Fruit fly (Drosophila melanogaster): ENCODE results near the gene CG43680.

Gene CG43680

DNA sequence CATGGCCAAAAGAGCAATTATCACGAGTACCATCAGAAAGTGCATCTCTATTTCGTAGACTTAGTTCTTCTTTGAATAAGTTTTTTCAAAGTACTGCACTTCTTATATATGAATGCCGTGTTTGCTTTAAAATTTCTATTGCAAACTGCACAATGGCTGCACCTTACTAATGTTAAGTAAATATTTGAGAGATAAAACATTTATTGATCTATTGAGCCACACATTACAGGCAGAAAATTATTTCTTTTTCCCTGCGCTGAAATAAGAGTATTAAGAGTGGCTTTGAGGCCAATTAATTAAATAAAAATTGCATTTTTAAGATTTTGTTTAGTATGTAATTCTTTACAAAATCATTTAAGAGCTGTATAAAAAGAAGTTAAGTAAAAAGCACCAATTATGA lies at the start of gene CG43680:
Gene CG43680, minus strand, starts transcription at position 101 of the 400 bp plus-strand sequence.
- TF ChIP-seq Eip93F (GFP tag; optimal IDR thresholded peaks at IDR 0.05) (no peak), Hr38 (GFP tag; optimal IDR thresholded peaks at IDR 0.05) (no peak), achi (GFP tag; optimal IDR thresholded peaks at IDR 0.05) (no peak), svp (GFP tag) (no peak), topi (GFP tag; optimal IDR thresholded peaks at IDR 0.05) (no peak), dsx (GFP tag; optimal IDR thresholded peaks at IDR 0.05; ENCODE audit: poor library complexity, severe bottlenecking) (no peak), CG6808 (GFP tag; optimal IDR thresholded peaks at IDR 0.05) (no peak), CG15336 (GFP tag; IDR thresholded peaks at IDR 0.05) (no peak), Ets21C (GFP tag; optimal IDR thresholded peaks at IDR 0.05) (no peak), CG16779 (tag; optimal IDR thresholded peaks at IDR 0.05) (no peak)

DNA sequence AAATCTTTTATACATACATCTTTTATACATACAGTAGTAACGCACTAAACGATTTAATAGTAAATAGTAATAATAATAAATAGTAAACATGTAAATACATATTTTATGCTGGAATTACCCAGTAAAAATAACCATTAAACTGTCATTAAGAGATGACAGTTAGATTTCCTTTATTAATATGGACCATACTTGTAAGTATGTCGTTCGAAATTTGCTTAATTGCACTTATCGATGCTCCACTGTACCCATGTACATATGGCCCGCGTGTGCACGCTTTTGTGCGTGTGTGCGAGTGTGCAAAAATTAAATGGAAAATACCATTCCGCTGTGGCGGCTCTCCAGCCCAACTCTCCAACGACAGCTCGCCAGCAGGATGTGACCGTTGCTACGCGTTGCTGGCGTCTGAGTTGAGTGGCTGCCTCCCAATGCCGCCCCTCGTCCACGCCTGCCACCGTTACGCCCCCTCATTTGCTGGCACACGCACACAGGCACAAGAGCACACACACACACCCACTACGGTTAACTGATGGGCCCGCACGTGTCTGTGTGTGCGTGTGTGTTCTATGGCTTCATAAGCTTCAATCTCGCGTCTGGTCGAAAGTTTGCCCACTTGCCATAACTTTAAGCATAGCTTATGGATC lies 49.6 kb upstream of the CG43680 start:
- TF ChIP-seq CG9139 (GFP tag; optimal IDR thresholded peaks at IDR 0.05) (no peak), spab (GFP tag; optimal IDR thresholded peaks at IDR 0.05) (peak; percentile 28), CG3919 (GFP tag; optimal IDR thresholded peaks at IDR 0.05) (peak; percentile 48), CG3032 (tag; optimal IDR thresholded peaks at IDR 0.05) (peak; percentile 57), svp (GFP tag) (peak; percentile 46), achi (GFP tag; optimal IDR thresholded peaks at IDR 0.05) (peak; percentile 5), Hr38 (GFP tag; optimal IDR thresholded peaks at IDR 0.05) (no peak), Gug (GFP tag; IDR thresholded peaks at IDR 0.05) (0 out of 2 replicates have a peak, but pooled peaks have one; percentile 15), Hr4 (GFP tag; optimal IDR thresholded peaks at IDR 0.05) (peak; percentile 7), Eip93F (GFP tag; optimal IDR thresholded peaks at IDR 0.05) (no peak), acj6 (GFP tag; optimal IDR thresholded peaks at IDR 0.05) (peak; percentile 27), Blimp-1 (GFP tag; optimal IDR thresholded peaks at IDR 0.05) (no peak), fd59A (GFP tag; optimal IDR thresholded peaks at IDR 0.05) (no peak), dsx (GFP tag; optimal IDR thresholded peaks at IDR 0.05; ENCODE audit: poor library complexity, severe bottlenecking) (peak; percentile 43), topi (GFP tag; optimal IDR thresholded peaks at IDR 0.05) (peak; percentile 14), ss (GFP tag; optimal IDR thresholded peaks at IDR 0.05) (peak; percentile 38 to 56), CG15336 (GFP tag; IDR thresholded peaks at IDR 0.05) (no peak), OdsH (GFP tag; optimal IDR thresholded peaks at IDR 0.05) (peak; percentile 22), CG4318 (GFP tag; optimal IDR thresholded peaks at IDR 0.05) (peak; percentile 6), CG6792 (GFP tag; optimal IDR thresholded peaks at IDR 0.05) (no peak), CG8319 (GFP tag; optimal IDR thresholded peaks at IDR 0.05) (no peak), pdm3 (GFP tag; optimal IDR thresholded peaks at IDR 0.05) (no peak), Hr39 (GFP tag; optimal IDR thresholded peaks at IDR 0.05) (peak; percentile 17), Lpt (GFP tag; optimal IDR thresholded peaks at IDR 0.05) (no peak), Met (GFP tag; optimal IDR thresholded peaks at IDR 0.05) (no peak), Ets21C (GFP tag; optimal IDR thresholded peaks at IDR 0.05) (no peak), fkh (GFP tag; optimal IDR thresholded peaks at IDR 0.05) (no peak), eg (GFP tag; IDR thresholded peaks at IDR 0.05) (0 out of 3 replicates have a peak, but pooled peaks have one; percentile 47), lz (GFP tag; optimal IDR thresholded peaks at IDR 0.05) (no peak), CG6276 (GFP tag; optimal IDR thresholded peaks at IDR 0.05) (peak; percentile 4), CG10631 (GFP tag; optimal IDR thresholded peaks at IDR 0.05) (peak; percentile 17), CG8632 (GFP tag; optimal IDR thresholded peaks at IDR 0.05) (no peak), CG11762 (GFP tag; optimal IDR thresholded peaks at IDR 0.05; ENCODE audit: insufficient read depth) (no peak), CG31627 (GFP tag; optimal IDR thresholded peaks at IDR 0.05) (peak; percentile 18), CG16779 (tag; optimal IDR thresholded peaks at IDR 0.05) (no peak), Sox15 (GFP tag; optimal IDR thresholded peaks at IDR 0.05) (peak; percentile 6), CG34406 (GFP tag; optimal IDR thresholded peaks at IDR 0.05) (peak; percentile 16), Ets96B (tag; optimal IDR thresholded peaks at IDR 0.05) (peak; percentile 40), Sox14 (GFP tag; optimal IDR thresholded peaks at IDR 0.05) (no peak), Sox102F (GFP tag; optimal IDR thresholded peaks at IDR 0.05) (no peak), net (GFP tag; optimal IDR thresholded peaks at IDR 0.05) (no peak), salr (GFP tag; optimal IDR thresholded peaks at IDR 0.05) (no peak), Smox (GFP tag; optimal IDR thresholded peaks at IDR 0.05) (no peak), vri (GFP tag; optimal IDR thresholded peaks at IDR 0.05) (no peak), CG7368 (GFP tag; optimal IDR thresholded peaks at IDR 0.05) (peak; percentile 15), fd85E (GFP tag; optimal IDR thresholded peaks at IDR 0.05) (no peak)

Measured in whole organism, prepupa.